Fruit fly (Drosophila melanogaster) whole organism, embryonic: ENCODE data around the gene CG14082.

Experiments
- Bdp1 ChIP-seq: fragments of 200-800 bp; sonication (Bioruptor generic); optimal IDR thresholded peaks from 3 replicates; lab custom pipeline; 2016; ENCODE audit warnings: missing biosample characterization, missing genetic modification characterization
- C15 ChIP-seq: fragments of 200-800 bp; sonication (Bioruptor generic); IDR thresholded peaks from 3 replicates; pipeline ENCODE4 v1.3.6; 2022; ENCODE audit warnings: missing biosample characterization, missing genetic modification characterization
- CG10209 ChIP-seq: fragments of 200-800 bp; sonication (Bioruptor generic); optimal IDR thresholded peaks from 3 replicates; lab custom pipeline; 2017; ENCODE audit warnings: missing biosample characterization, mild to moderate bottlenecking, missing genetic modification characterization, missing genetic modification reagents
- CG10267 ChIP-seq: fragments of 200-800 bp; sonication (Bioruptor generic); optimal IDR thresholded peaks from 2 replicates; lab custom pipeline; 2018; ENCODE audit warnings: missing biosample characterization, mild to moderate bottlenecking, missing genetic modification characterization, moderate library complexity
- CG10366 ChIP-seq: fragments of 200-800 bp; sonication (Bioruptor generic); IDR thresholded peaks from 2 replicates; pipeline ENCODE4 v1.3.6; 2022; ENCODE audit warnings: missing biosample characterization, missing genetic modification characterization
- CG11456 ChIP-seq: fragments of 200-800 bp; sonication (Bioruptor generic); IDR thresholded peaks from 3 replicates; pipeline ENCODE4 v1.3.6; 2022; ENCODE audit warnings: missing biosample characterization, missing genetic modification characterization
- CG11696 ChIP-seq: fragments of 200-800 bp; sonication (Bioruptor generic); IDR thresholded peaks from 2 replicates; pipeline ENCODE4 v1.3.6; 2022; ENCODE audit warnings: missing biosample characterization, missing genetic modification characterization
- CG12104 ChIP-seq: fragments of 200-800 bp; sonication (Bioruptor generic); optimal IDR thresholded peaks from 3 replicates; lab custom pipeline; 2016; ENCODE audit warnings: missing biosample characterization, missing genetic modification characterization
- CG12299 ChIP-seq: fragments of 200-800 bp; sonication (Bioruptor generic); optimal IDR thresholded peaks from 2 replicates; lab custom pipeline; 2018; ENCODE audit warnings: missing biosample characterization, mild to moderate bottlenecking, missing genetic modification characterization
- CG14441 ChIP-seq: fragments of 200-800 bp; sonication (Bioruptor generic); IDR thresholded peaks from 2 replicates; pipeline ENCODE4 v1.3.6; 2022; ENCODE audit warnings: missing biosample characterization, missing genetic modification characterization
- CG14965 ChIP-seq: fragments of 200-800 bp; sonication (Bioruptor generic); optimal IDR thresholded peaks from 2 replicates; lab custom pipeline; 2016; ENCODE audit warnings: missing biosample characterization, missing genetic modification characterization, borderline replicate concordance
- CG17829 ChIP-seq: fragments of 200-800 bp; optimal IDR thresholded peaks from 2 replicates; lab custom pipeline; 2019; ENCODE audit warnings: missing biosample characterization, mild to moderate bottlenecking, missing genetic modification characterization, moderate library complexity
- CG18619 ChIP-seq: fragments of 200-800 bp; sonication (Bioruptor generic); optimal IDR thresholded peaks from 3 replicates; lab custom pipeline; 2017; ENCODE audit warnings: missing biosample characterization, mild to moderate bottlenecking, missing genetic modification characterization
- CG2199 ChIP-seq: fragments of 200-800 bp; sonication (Bioruptor generic); IDR thresholded peaks from 3 replicates; pipeline ENCODE4 v1.3.6; 2022; ENCODE audit warnings: missing biosample characterization, missing genetic modification characterization
- CG2678 ChIP-seq: fragments of 200-800 bp; sonication (Bioruptor generic); optimal IDR thresholded peaks from 3 replicates; lab custom pipeline; 2019; ENCODE audit warnings: missing biosample characterization, mild to moderate bottlenecking, missing genetic modification characterization, moderate library complexity
- CG30020 ChIP-seq: fragments of 200-800 bp; optimal IDR thresholded peaks from 2 replicates; lab custom pipeline; 2019; ENCODE audit warnings: missing biosample characterization, mild to moderate bottlenecking, missing genetic modification characterization, moderate library complexity
- CG32767 ChIP-seq: fragments of 200-800 bp; sonication (Bioruptor generic); IDR thresholded peaks from 2 replicates; pipeline ENCODE4 v1.3.6; 2022; ENCODE audit warnings: missing biosample characterization, missing genetic modification characterization
- CG4328 ChIP-seq: fragments of 200-800 bp; sonication (Bioruptor generic); optimal IDR thresholded peaks from 3 replicates; lab custom pipeline; 2017; ENCODE audit warnings: missing biosample characterization, missing genetic modification reagents, missing genetic modification characterization
- CG7839 ChIP-seq: fragments of 200-800 bp; sonication (Bioruptor generic); optimal IDR thresholded peaks from 3 replicates; lab custom pipeline; 2018; ENCODE audit warnings: missing biosample characterization, mild to moderate bottlenecking, missing genetic modification characterization, moderate library complexity
- CG9437 ChIP-seq: fragments of 200-800 bp; sonication (Bioruptor generic); optimal IDR thresholded peaks from 2 replicates; lab custom pipeline; 2018; ENCODE audit warnings: missing biosample characterization, mild to moderate bottlenecking, missing genetic modification characterization
- CHES-1-like ChIP-seq: fragments of 200-800 bp; sonication (Bioruptor generic); optimal IDR thresholded peaks from 2 replicates; lab custom pipeline; 2016; ENCODE audit warnings: missing biosample characterization, missing genetic modification characterization
- CrebB ChIP-seq: fragments of 200-800 bp; sonication (Bioruptor generic); optimal IDR thresholded peaks from 3 replicates; lab custom pipeline; 2018; ENCODE audit warnings: missing biosample characterization, mild to moderate bottlenecking, missing genetic modification characterization
- D ChIP-seq, 2 experiments: fragments of 200-800 bp in 1 of 2; fragments of >200 bp in 1 of 2; sonication (Bioruptor generic) in 1 of 2; optimal IDR thresholded peaks; 2 replicates in 1 of 2; 3 replicates in 1 of 2; lab custom pipeline; 2017; ENCODE audit warnings: mild to moderate bottlenecking in 1 of 2, missing biosample characterization in 1 of 2, missing genetic modification characterization in 1 of 2, missing genetic modification reagents in 1 of 2
- GATAe ChIP-seq: fragments of 200-800 bp; sonication (Bioruptor generic); conservative IDR thresholded peaks from 2 replicates; pipeline ENCODE4 v1.3.6; 2022; ENCODE audit warnings: missing biosample characterization, missing genetic modification characterization
- HHEX ChIP-seq: fragments of 200-800 bp; sonication (Bioruptor generic); optimal IDR thresholded peaks from 3 replicates; lab custom pipeline; 2017; ENCODE audit warnings: missing biosample characterization, mild to moderate bottlenecking, missing genetic modification characterization, missing genetic modification reagents
- Hr51 ChIP-seq, 2 experiments: fragments of 200-800 bp; sonication (Bioruptor generic); optimal IDR thresholded peaks; 2 replicates in 1 of 2; 3 replicates in 1 of 2; lab custom pipeline; 2016 to 2018; ENCODE audit warnings: missing biosample characterization in 2 of 2, missing genetic modification characterization in 2 of 2, mild to moderate bottlenecking in 1 of 2, moderate library complexity in 1 of 2
- Med ChIP-seq: fragments of 200-800 bp; sonication (Bioruptor generic); peaks from one replicate; lab custom pipeline; 2016; ENCODE audit warnings: missing biosample characterization, missing genetic modification characterization, mild to moderate bottlenecking, inconsistent platforms, moderate library complexity
- NFAT ChIP-seq: fragments of 200-800 bp; sonication (Bioruptor generic); IDR thresholded peaks from 2 replicates; pipeline ENCODE4 v1.3.6; 2022; ENCODE audit warnings: missing biosample characterization, missing genetic modification characterization
- NK7.1 ChIP-seq: fragments of 200-800 bp; sonication (Bioruptor generic); optimal IDR thresholded peaks from 3 replicates; lab custom pipeline; 2016; ENCODE audit warnings: missing biosample characterization, missing genetic modification characterization
- Side ChIP-seq: fragments of 200-800 bp; sonication (Bioruptor generic); optimal IDR thresholded peaks from 2 replicates; lab custom pipeline; 2016; ENCODE audit warnings: missing biosample characterization, missing genetic modification characterization
- Spps ChIP-seq: fragments of 200-800 bp; sonication (Bioruptor generic); optimal IDR thresholded peaks from 2 replicates; lab custom pipeline; 2018; ENCODE audit warnings: missing biosample characterization, mild to moderate bottlenecking, missing genetic modification characterization
- Stat92E ChIP-seq, 3 experiments: fragments of >200 bp in 2 of 3; fragments of 200-800 bp in 1 of 3; sonication (Bioruptor generic) in 1 of 3; optimal IDR thresholded peaks; 2 replicates each; lab custom pipeline; 2017 to 2019; ENCODE audit warnings: missing biosample characterization in 3 of 3, missing genetic modification characterization in 3 of 3, mild to moderate bottlenecking in 1 of 3, moderate library complexity in 1 of 3
- dmrt99B ChIP-seq: fragments of 200-800 bp; sonication (Bioruptor generic); optimal IDR thresholded peaks from 2 replicates; lab custom pipeline; 2018; ENCODE audit warnings: missing biosample characterization, mild to moderate bottlenecking, missing genetic modification characterization, moderate library complexity
- dpn ChIP-seq, 2 experiments: fragments of 200-800 bp; sonication (Bioruptor generic); optimal IDR thresholded peaks; 3 replicates each; lab custom pipeline; 2016; ENCODE audit warnings: missing biosample characterization in 2 of 2, missing genetic modification characterization in 2 of 2
- gcm ChIP-seq: fragments of 200-800 bp; sonication (Bioruptor generic); optimal IDR thresholded peaks from 2 replicates; lab custom pipeline; 2019; ENCODE audit warnings: missing biosample characterization, mild to moderate bottlenecking, missing genetic modification characterization, moderate library complexity
- grn ChIP-seq: fragments of 200-800 bp; sonication (Bioruptor generic); optimal IDR thresholded peaks from 3 replicates; lab custom pipeline; 2017; ENCODE audit warnings: missing biosample characterization, missing genetic modification characterization
- hkb ChIP-seq, 2 experiments: fragments of 200-800 bp in 1 of 2; fragments of >200 bp in 1 of 2; sonication (Bioruptor generic) in 1 of 2; IDR thresholded peaks in 1 of 2; optimal IDR thresholded peaks in 1 of 2; 2 replicates each; pipeline versions ENCODE4 v1.3.6 to Lab custom; 2017 to 2022; ENCODE audit warnings: missing biosample characterization in 1 of 2, missing genetic modification characterization in 1 of 2
- lola ChIP-seq, 3 experiments: fragments of >200 bp in 2 of 3; fragments of 200-800 bp in 1 of 3; sonication (Bioruptor generic) in 1 of 3; optimal IDR thresholded peaks; 2 replicates each; lab custom pipeline; 2017 to 2019; ENCODE audit warnings: missing biosample characterization in 3 of 3, missing genetic modification characterization in 3 of 3, mild to moderate bottlenecking in 1 of 3, moderate library complexity in 1 of 3
- rib ChIP-seq: fragments of 200-800 bp; sonication (Bioruptor generic); IDR thresholded peaks from 2 replicates; pipeline ENCODE4 v1.3.6; 2022; ENCODE audit warnings: missing biosample characterization, missing genetic modification characterization
- run ChIP-seq: fragments of 200-800 bp; sonication (Bioruptor generic); optimal IDR thresholded peaks from 3 replicates; lab custom pipeline; 2018; ENCODE audit warnings: missing biosample characterization, mild to moderate bottlenecking, missing genetic modification characterization
- sens ChIP-seq: fragments of 200-800 bp; sonication (Bioruptor generic); peaks from one replicate; lab custom pipeline; 2016; ENCODE audit warnings: missing biosample characterization, missing genetic modification characterization
- sisA ChIP-seq: fragments of 200-800 bp; sonication (Bioruptor generic); IDR thresholded peaks from 2 replicates; pipeline ENCODE4 v1.3.6; 2022; ENCODE audit warnings: missing biosample characterization, missing genetic modification characterization
- slou ChIP-seq: fragments of 200-800 bp; sonication (Bioruptor generic); optimal IDR thresholded peaks from 3 replicates; lab custom pipeline; 2016; ENCODE audit warnings: missing biosample characterization, missing genetic modification characterization
- sr ChIP-seq: fragments of 200-800 bp; sonication (Bioruptor generic); IDR thresholded peaks from 3 replicates; pipeline ENCODE4 v1.3.6; 2022; ENCODE audit warnings: missing biosample characterization, missing genetic modification characterization
- sug ChIP-seq: fragments of 200-800 bp; optimal IDR thresholded peaks from 2 replicates; lab custom pipeline; 2019; ENCODE audit warnings: missing biosample characterization, mild to moderate bottlenecking, missing genetic modification characterization, moderate library complexity
- tio ChIP-seq: fragments of 200-800 bp; sonication (Bioruptor generic); optimal IDR thresholded peaks from 2 replicates; lab custom pipeline; 2017; ENCODE audit warnings: missing biosample characterization, missing genetic modification characterization, inconsistent platforms
- zen2 ChIP-seq: fragments of 200-800 bp; sonication (Bioruptor generic); IDR thresholded peaks from 3 replicates; pipeline ENCODE4 v1.3.6; 2022; ENCODE audit warnings: missing biosample characterization, missing genetic modification characterization; ENCODE audit not compliant: partially characterized antibody

Gene CG14082

DNA sequence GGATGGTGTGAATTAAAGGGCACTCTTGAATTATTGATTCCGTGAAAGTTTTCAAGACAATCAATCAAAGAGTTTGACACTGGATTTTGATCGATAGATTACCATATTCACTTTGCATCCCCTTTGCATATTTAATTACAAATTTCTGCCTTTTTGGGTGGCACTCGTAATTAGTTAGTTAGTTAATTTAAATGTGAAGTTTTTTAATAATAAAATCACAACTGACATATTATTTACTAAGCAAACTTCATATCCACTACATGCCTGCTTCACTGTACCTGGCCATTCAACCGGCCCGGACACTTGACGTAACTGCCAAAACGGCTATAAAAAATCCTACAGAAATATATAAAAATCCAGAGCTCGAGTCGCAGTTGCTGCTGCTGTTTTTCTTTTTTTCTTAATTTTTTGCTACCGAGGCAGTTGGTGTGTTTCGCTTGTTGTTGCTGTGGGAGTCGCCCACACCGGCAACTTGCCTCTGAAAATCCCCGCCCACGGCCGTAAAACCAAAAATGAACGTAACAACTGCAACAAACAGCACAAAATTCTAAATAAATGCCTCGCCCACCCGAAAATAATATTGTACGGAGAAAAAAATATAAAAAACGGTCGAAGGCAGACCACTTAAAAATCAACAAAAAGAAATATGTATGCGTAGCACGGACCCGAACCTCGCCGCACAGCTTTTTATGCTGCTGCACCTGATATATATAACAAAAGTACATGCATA lies 63.9 kb downstream of the CG14082 start (continued):
- TF ChIP-seq grn (GFP tag; lab: Kevin White, UChicago) = no peak
- TF ChIP-seq sens (GFP tag; lab: Kevin White, UChicago) = peak; percentile 61
- no peak for TF ChIP-seq CrebB (tag; lab: Kevin White, UChicago)
- TF ChIP-seq CG12104 (GFP tag; lab: Kevin White, UChicago) = no peak
- peak; percentile 68 for TF ChIP-seq Med (GFP tag; lab: Kevin White, UChicago)
- peak; percentile 98 for TF ChIP-seq sr (GFP tag; lab: Robert Waterston, UW)
- no peak for TF ChIP-seq D (optimal IDR thresholded peaks at IDR 0.05; lab: Kevin White, UChicago)
- TF ChIP-seq D (GFP tag; optimal IDR thresholded peaks at IDR 0.05; lab: Kevin White, UChicago) = no peak
- no peak for TF ChIP-seq Side (GFP tag; lab: Kevin White, UChicago)
- 0 out of 2 replicates have a peak, but pooled peaks have one; percentile 31 for TF ChIP-seq CG32767 (GFP tag; lab: Robert Waterston, UW)
- TF ChIP-seq hkb (optimal IDR thresholded peaks at IDR 0.05; lab: Kevin White, UChicago) = no peak
- no peak for TF ChIP-seq hkb (GFP tag; IDR thresholded peaks at IDR 0.05; lab: Robert Waterston, UW)
- no peak for TF ChIP-seq slou (GFP tag; lab: Kevin White, UChicago)
- no peak for TF ChIP-seq NFAT (GFP tag; lab: Robert Waterston, UW)
- TF ChIP-seq CG10366 (GFP tag; lab: Robert Waterston, UW) = no peak
- TF ChIP-seq CG11696 (GFP tag; lab: Robert Waterston, UW) = no peak
- no peak for TF ChIP-seq CG11456 (GFP tag; lab: Robert Waterston, UW)
- no peak for TF ChIP-seq zen2 (GFP tag; lab: Robert Waterston, UW)
- TF ChIP-seq CHES-1-like (GFP tag; lab: Kevin White, UChicago) = no peak
- no peak for TF ChIP-seq sug (tag; lab: Kevin White, UChicago)
- TF ChIP-seq CG4328 (GFP tag; lab: Kevin White, UChicago) = no peak
- TF ChIP-seq run (tag; lab: Kevin White, UChicago) = no peak
- TF ChIP-seq CG2199 (GFP tag; lab: Robert Waterston, UW) = 0 out of 3 replicates have a peak, but pooled peaks have one; percentile 13
- TF ChIP-seq C15 (GFP tag; lab: Robert Waterston, UW) = no peak
- no peak for TF ChIP-seq sisA
- TF ChIP-seq, all 482 proteins: peak for 10

DNA sequence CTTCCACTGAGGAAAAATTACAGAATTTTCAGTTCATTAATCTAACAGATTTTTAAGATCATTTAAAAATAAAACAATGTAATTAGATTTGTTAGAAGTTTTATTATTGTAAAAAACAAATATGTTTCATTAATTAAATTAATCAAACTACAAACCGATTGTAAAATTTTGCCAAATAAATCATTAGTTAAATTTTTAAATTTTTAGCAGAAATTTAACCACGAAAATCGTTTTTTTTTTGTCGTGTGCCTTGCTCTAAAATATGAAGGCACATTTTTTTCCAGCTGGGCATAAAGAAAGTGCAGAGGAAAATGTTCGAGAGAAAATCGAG lies 64.9 kb downstream of the CG14082 start:
- TF ChIP-seq CG10209 (GFP tag; lab: Kevin White, UChicago) (peak; percentile 27), lola (GFP tag; optimal IDR thresholded peaks at IDR 0.05; lab: Kevin White, UChicago) (peak in 1 of 3 experiments; percentile 59), CG10267 (tag; lab: Kevin White, UChicago) (peak; percentile 63), CG17829 (peak; percentile 54), dpn (GFP tag; optimal IDR thresholded peaks at IDR 0.05; lab: Kevin White, UChicago) (peak in 1 of 2 experiments; percentile 3), CG9437 (GFP tag; lab: Kevin White, UChicago) (peak; percentile 45), tio (GFP tag; lab: Kevin White, UChicago) (no peak), GATAe (GFP tag; lab: Robert Waterston, UW) (no peak), HHEX (peak; percentile 5), CG14965 (GFP tag; lab: Kevin White, UChicago) (no peak), CG18619 (peak; percentile 1), Hr51 (GFP tag; optimal IDR thresholded peaks at IDR 0.05; lab: Kevin White, UChicago) (peak in 1 of 2 experiments; percentile 75), CG2678 (tag; lab: Kevin White, UChicago) (peak; percentile 73), gcm (GFP tag; lab: Kevin White, UChicago) (peak; percentile 46), dmrt99B (tag; lab: Kevin White, UChicago) (peak; percentile 77), CG7839 (peak; percentile 69), CG12299 (tag; lab: Kevin White, UChicago) (peak; percentile 15), Stat92E (GFP tag; optimal IDR thresholded peaks at IDR 0.05; lab: Kevin White, UChicago) (peak in 1 of 3 experiments; percentile 5), sens (GFP tag; lab: Kevin White, UChicago) (peak; percentile 46), Bdp1 (GFP tag; lab: Kevin White, UChicago) (no peak), CG14441 (GFP tag; lab: Robert Waterston, UW) (no peak), CG30020 (tag; lab: Kevin White, UChicago) (no peak), NK7.1 (GFP tag; lab: Kevin White, UChicago) (no peak), Spps (tag; lab: Kevin White, UChicago) (peak; percentile 47), rib (GFP tag; lab: Robert Waterston, UW) (no peak)
